Fruit fly (Drosophila melanogaster) whole organism, embryonic: ENCODE results near the gene CG42809.

Experiments used
- BtbVII ChIP-seq: fragments of 200-800 bp; sonication (Bioruptor generic); optimal IDR thresholded peaks from 3 replicates; lab custom pipeline; 2017; ENCODE audit warnings: missing biosample characterization, mild to moderate bottlenecking, missing genetic modification characterization
- CG10147 ChIP-seq: fragments of 200-800 bp; sonication (Bioruptor generic); optimal IDR thresholded peaks from 2 replicates; lab custom pipeline; 2019; ENCODE audit warnings: missing biosample characterization, mild to moderate bottlenecking, missing genetic modification characterization, moderate library complexity
- CG10565 ChIP-seq: fragments of 200-800 bp; sonication (Bioruptor generic); optimal IDR thresholded peaks from 3 replicates; lab custom pipeline; 2016; ENCODE audit warnings: missing biosample characterization, mild to moderate bottlenecking, missing genetic modification characterization
- CG10979 ChIP-seq: fragments of 200-800 bp; sonication (Bioruptor generic); optimal IDR thresholded peaks from 2 replicates; lab custom pipeline; 2018; ENCODE audit warnings: missing biosample characterization, mild to moderate bottlenecking, missing genetic modification characterization, moderate library complexity
- CG11398 ChIP-seq: fragments of 200-800 bp; sonication (Bioruptor generic); optimal IDR thresholded peaks from 2 replicates; lab custom pipeline; 2016; ENCODE audit warnings: missing biosample characterization, missing genetic modification characterization
- CG12071 ChIP-seq: fragments of 200-800 bp; sonication (Bioruptor generic); optimal IDR thresholded peaks from 3 replicates; lab custom pipeline; 2018; ENCODE audit warnings: missing biosample characterization, mild to moderate bottlenecking, missing genetic modification characterization
- CG12391 ChIP-seq: fragments of 200-800 bp; sonication (Bioruptor generic); optimal IDR thresholded peaks from 3 replicates; lab custom pipeline; 2018; ENCODE audit warnings: missing biosample characterization, mild to moderate bottlenecking, missing genetic modification characterization, moderate library complexity
- CG13123 ChIP-seq: fragments of 200-800 bp; sonication (Bioruptor generic); optimal IDR thresholded peaks from 2 replicates; lab custom pipeline; 2016; ENCODE audit warnings: missing biosample characterization, missing genetic modification characterization
- CG1529 ChIP-seq: fragments of 200-800 bp; sonication (Bioruptor generic); optimal IDR thresholded peaks from 3 replicates; lab custom pipeline; 2018; ENCODE audit warnings: missing biosample characterization, missing genetic modification characterization
- CG15479 ChIP-seq: fragments of 200-800 bp; sonication (Bioruptor generic); optimal IDR thresholded peaks from 3 replicates; lab custom pipeline; 2019; ENCODE audit warnings: missing biosample characterization, mild to moderate bottlenecking, missing genetic modification characterization, moderate library complexity
- CG15696 ChIP-seq: fragments of 200-800 bp; sonication (Bioruptor generic); optimal IDR thresholded peaks from 2 replicates; lab custom pipeline; 2019; ENCODE audit warnings: missing biosample characterization, mild to moderate bottlenecking, missing genetic modification characterization, moderate library complexity
- CG2120 ChIP-seq: fragments of 200-800 bp; sonication (Bioruptor generic); optimal IDR thresholded peaks from 3 replicates; lab custom pipeline; 2016; ENCODE audit warnings: missing biosample characterization, missing genetic modification characterization
- CG2889 ChIP-seq: fragments of 200-800 bp; sonication (Bioruptor generic); IDR thresholded peaks from 3 replicates; pipeline ENCODE4 v1.3.6; 2022; ENCODE audit warnings: missing biosample characterization, missing genetic modification characterization
- CG4707 ChIP-seq: fragments of 200-800 bp; sonication (Bioruptor generic); optimal IDR thresholded peaks from 2 replicates; lab custom pipeline; 2018; ENCODE audit warnings: missing biosample characterization, mild to moderate bottlenecking, missing genetic modification characterization, moderate library complexity
- CG7839 ChIP-seq: fragments of 200-800 bp; sonication (Bioruptor generic); optimal IDR thresholded peaks from 3 replicates; lab custom pipeline; 2018; ENCODE audit warnings: missing biosample characterization, mild to moderate bottlenecking, missing genetic modification characterization, moderate library complexity
- CG8359 ChIP-seq: fragments of 200-800 bp; sonication (Bioruptor generic); optimal IDR thresholded peaks from 2 replicates; lab custom pipeline; 2017; ENCODE audit warnings: missing biosample characterization, mild to moderate bottlenecking, missing genetic modification characterization, borderline replicate concordance
- CG8478 ChIP-seq: fragments of >200 bp; optimal IDR thresholded peaks from 2 replicates; lab custom pipeline; 2018
- CG9797 ChIP-seq: fragments of 200-800 bp; sonication (Bioruptor generic); optimal IDR thresholded peaks from 3 replicates; lab custom pipeline; 2018; ENCODE audit warnings: missing biosample characterization, mild to moderate bottlenecking, missing genetic modification characterization
- CG9817 ChIP-seq: fragments of 200-800 bp; sonication (Bioruptor generic); optimal IDR thresholded peaks from 2 replicates; lab custom pipeline; 2018; ENCODE audit warnings: missing biosample characterization, mild to moderate bottlenecking, missing genetic modification characterization, moderate library complexity
- HmgZ ChIP-seq: fragments of 200-800 bp; sonication (Bioruptor generic); optimal IDR thresholded peaks from 2 replicates; lab custom pipeline; 2018; ENCODE audit warnings: missing biosample characterization, mild to moderate bottlenecking, missing genetic modification characterization
- Hmx ChIP-seq: fragments of 200-800 bp; sonication (Bioruptor generic); optimal IDR thresholded peaks from 2 replicates; lab custom pipeline; 2016; ENCODE audit warnings: missing biosample characterization, missing genetic modification characterization
- Lhr ChIP-seq: fragments of 200-800 bp; sonication (Bioruptor generic); optimal IDR thresholded peaks from 3 replicates; lab custom pipeline; 2017; ENCODE audit warnings: mild to moderate bottlenecking, missing biosample characterization, missing genetic modification reagents, missing genetic modification characterization
- Neu2 ChIP-seq: fragments of 200-800 bp; sonication (Bioruptor generic); optimal IDR thresholded peaks from 3 replicates; lab custom pipeline; 2016; ENCODE audit warnings: missing biosample characterization, missing genetic modification characterization, borderline replicate concordance
- Optix ChIP-seq: fragments of 200-800 bp; sonication (Bioruptor generic); IDR thresholded peaks from 3 replicates; pipeline ENCODE4 v1.3.6; 2022; ENCODE audit warnings: missing biosample characterization, missing genetic modification characterization
- Sin3A ChIP-seq: fragments of >200 bp; optimal IDR thresholded peaks from 2 replicates; lab custom pipeline; 2018
- Six4 ChIP-seq: fragments of 200-800 bp; sonication (Bioruptor generic); optimal IDR thresholded peaks from 2 replicates; lab custom pipeline; 2016; ENCODE audit warnings: missing biosample characterization, missing genetic modification characterization
- abd-A ChIP-seq: fragments of 200-800 bp; sonication (Bioruptor generic); optimal IDR thresholded peaks from 3 replicates; lab custom pipeline; 2019; ENCODE audit warnings: missing biosample characterization, mild to moderate bottlenecking, missing genetic modification characterization, moderate library complexity
- aop ChIP-seq: fragments of 200-800 bp; sonication (Bioruptor generic); IDR thresholded peaks from 2 replicates; pipeline ENCODE4 v1.3.6; 2022; ENCODE audit warnings: missing biosample characterization, missing genetic modification characterization
- ase ChIP-seq: fragments of 200-800 bp; sonication (Bioruptor generic); IDR thresholded peaks from 3 replicates; pipeline ENCODE4 v1.3.6; 2022; ENCODE audit warnings: missing biosample characterization, missing genetic modification characterization
- bbx ChIP-seq: fragments of 200-800 bp; sonication (Bioruptor generic); IDR thresholded peaks from 2 replicates; pipeline ENCODE4 v1.3.6; 2022; ENCODE audit warnings: missing biosample characterization, missing genetic modification characterization; ENCODE audit not compliant: partially characterized antibody
- bsh ChIP-seq, 2 experiments: fragments of 200-800 bp; sonication (Bioruptor generic); optimal IDR thresholded peaks; 2 replicates each; lab custom pipeline; 2017 to 2018; ENCODE audit warnings: mild to moderate bottlenecking in 2 of 2, missing biosample characterization in 2 of 2, missing genetic modification characterization in 2 of 2, moderate library complexity in 1 of 2
- caup ChIP-seq: fragments of 200-800 bp; sonication (Bioruptor generic); optimal IDR thresholded peaks from 3 replicates; lab custom pipeline; 2017; ENCODE audit warnings: missing biosample characterization, mild to moderate bottlenecking, missing genetic modification characterization, moderate library complexity; ENCODE audit not compliant: severe bottlenecking
- crp ChIP-seq, 2 experiments: fragments of 200-800 bp; sonication (Bioruptor generic); optimal IDR thresholded peaks; 2 replicates in 1 of 2; 3 replicates in 1 of 2; lab custom pipeline; 2017; ENCODE audit warnings: missing biosample characterization in 2 of 2, missing genetic modification characterization in 2 of 2, mild to moderate bottlenecking in 1 of 2, moderate library complexity in 1 of 2
- cwo ChIP-seq: fragments of 200-800 bp; sonication (Bioruptor generic); optimal IDR thresholded peaks from 3 replicates; lab custom pipeline; 2017; ENCODE audit warnings: missing biosample characterization, missing genetic modification characterization, mild to moderate bottlenecking, moderate library complexity, missing genetic modification reagents
- danr ChIP-seq: fragments of 200-800 bp; sonication (Bioruptor generic); IDR thresholded peaks from 2 replicates; pipeline ENCODE4 v1.3.6; 2022; ENCODE audit warnings: missing biosample characterization, missing genetic modification characterization
- dpn ChIP-seq, 2 experiments: fragments of 200-800 bp; sonication (Bioruptor generic); optimal IDR thresholded peaks; 3 replicates each; lab custom pipeline; 2016; ENCODE audit warnings: missing biosample characterization in 2 of 2, missing genetic modification characterization in 2 of 2
- ems ChIP-seq: fragments of 200-800 bp; sonication (Bioruptor generic); optimal IDR thresholded peaks from 3 replicates; lab custom pipeline; 2016; ENCODE audit warnings: missing biosample characterization, missing genetic modification characterization
- fd102C ChIP-seq: fragments of 200-800 bp; sonication (Bioruptor generic); optimal IDR thresholded peaks from 2 replicates; lab custom pipeline; 2018; ENCODE audit warnings: missing biosample characterization, mild to moderate bottlenecking, missing genetic modification characterization, moderate library complexity
- fu2 ChIP-seq: fragments of 200-800 bp; sonication (Bioruptor generic); optimal IDR thresholded peaks from 2 replicates; lab custom pipeline; 2016; ENCODE audit warnings: missing biosample characterization, missing genetic modification characterization
- gem ChIP-seq: fragments of 200-800 bp; sonication (Bioruptor generic); optimal IDR thresholded peaks from 2 replicates; lab custom pipeline; 2019; ENCODE audit warnings: missing biosample characterization, mild to moderate bottlenecking, missing genetic modification characterization, moderate library complexity
- gro ChIP-seq: fragments of 200-800 bp; sonication (Bioruptor generic); optimal IDR thresholded peaks from 2 replicates; lab custom pipeline; 2016; ENCODE audit warnings: missing biosample characterization, missing genetic modification characterization
- ken ChIP-seq: fragments of 200-800 bp; sonication (Bioruptor generic); IDR thresholded peaks from 3 replicates; pipeline ENCODE4 v1.3.6; 2022; ENCODE audit warnings: missing biosample characterization, missing genetic modification characterization
- klu ChIP-seq: fragments of 200-800 bp; sonication (Bioruptor generic); IDR thresholded peaks from 2 replicates; pipeline ENCODE4 v1.3.6; 2022; ENCODE audit warnings: missing biosample characterization, missing genetic modification characterization
- luna ChIP-seq: fragments of 200-800 bp; sonication (Bioruptor generic); optimal IDR thresholded peaks from 2 replicates; lab custom pipeline; 2016; ENCODE audit warnings: missing biosample characterization, missing genetic modification characterization
- maf-S ChIP-seq: fragments of 200-800 bp; sonication (Bioruptor generic); optimal IDR thresholded peaks from 2 replicates; lab custom pipeline; 2016; ENCODE audit warnings: missing biosample characterization, missing genetic modification characterization
- mam ChIP-seq: fragments of 200-800 bp; sonication (Bioruptor generic); optimal IDR thresholded peaks from 3 replicates; lab custom pipeline; 2016; ENCODE audit warnings: missing biosample characterization, missing genetic modification characterization
- nerfin-1 ChIP-seq: fragments of 200-800 bp; sonication (Bioruptor generic); optimal IDR thresholded peaks from 3 replicates; lab custom pipeline; 2019; ENCODE audit warnings: missing biosample characterization, mild to moderate bottlenecking, missing genetic modification characterization, moderate library complexity
- slp2 ChIP-seq: fragments of 200-800 bp; sonication (Bioruptor generic); optimal IDR thresholded peaks from 2 replicates; lab custom pipeline; 2016; ENCODE audit warnings: missing biosample characterization, missing genetic modification characterization

Gene CG42809

dm6 chr2L:13460911-13461866 lies 3.9 kb downstream of the CG42809 start, which contains the start of gene CG46308 (continued):
- TF ChIP-seq CG2889 (GFP tag; lab: Robert Waterston, UW) = no peak
- TF ChIP-seq gro (GFP tag; lab: Kevin White, UChicago) = peak; percentile 0
- peak; percentile 57 for TF ChIP-seq CG7839 (tag; lab: Kevin White, UChicago)
- no peak for TF ChIP-seq Lhr (GFP tag; lab: Kevin White, UChicago)
- TF ChIP-seq luna = no peak
- TF ChIP-seq Neu2 (GFP tag; lab: Kevin White, UChicago) = no peak
- TF ChIP-seq CG11398 (GFP tag; lab: Kevin White, UChicago) = no peak
- TF ChIP-seq HmgZ = no peak
- no peak for TF ChIP-seq Sin3A (lab: Kevin White, UChicago)
- no peak for TF ChIP-seq CG12391 (tag; lab: Kevin White, UChicago)
- peak; percentile 59 for TF ChIP-seq CG10147 (GFP tag; lab: Kevin White, UChicago)
- TF ChIP-seq ems (GFP tag; lab: Kevin White, UChicago) = no peak
- peak; percentile 16 for TF ChIP-seq CG9817 (tag; lab: Kevin White, UChicago)
- TF ChIP-seq slp2 (GFP tag; lab: Kevin White, UChicago) = peak; percentile 5
- no peak for TF ChIP-seq CG1529
- TF ChIP-seq mam (GFP tag; lab: Kevin White, UChicago) = peak; percentile 23
- TF ChIP-seq CG2120 (GFP tag; lab: Kevin White, UChicago) = peak; percentile 73
- TF ChIP-seq cwo (GFP tag; lab: Kevin White, UChicago) = peak; percentile 38
- no peak for TF ChIP-seq CG15479
- TF ChIP-seq CG8478 = no peak
- no peak for TF ChIP-seq CG15696 (tag; lab: Kevin White, UChicago)
- TF ChIP-seq klu (GFP tag; lab: Robert Waterston, UW) = no peak
- TF ChIP-seq fd102C = no peak
- TF ChIP-seq nerfin-1 (tag; lab: Kevin White, UChicago) = no peak
- TF ChIP-seq abd-A = no peak
- no peak for TF ChIP-seq Six4 (GFP tag; lab: Kevin White, UChicago)
- TF ChIP-seq CG13123 (GFP tag; lab: Kevin White, UChicago) = no peak
- TF ChIP-seq CG12071 (GFP tag; lab: Kevin White, UChicago) = no peak
- TF ChIP-seq caup (GFP tag; lab: Kevin White, UChicago) = peak; percentile 53
- no peak for TF ChIP-seq Hmx (GFP tag; lab: Kevin White, UChicago)
- no peak for TF ChIP-seq bbx (GFP tag; lab: Robert Waterston, UW)
- TF ChIP-seq Optix = no peak
- no peak for TF ChIP-seq ase (GFP tag; lab: Robert Waterston, UW)
- TF ChIP-seq CG8359 (GFP tag; lab: Kevin White, UChicago) = no peak
- TF ChIP-seq aop (GFP tag; lab: Robert Waterston, UW) = no peak
- peak; percentile 8 for TF ChIP-seq maf-S
- peak; percentile 52 for TF ChIP-seq gem (tag; lab: Kevin White, UChicago)
- no peak for TF ChIP-seq ken
- no peak for TF ChIP-seq bsh (GFP tag; optimal IDR thresholded peaks at IDR 0.05; lab: Kevin White, UChicago)
- no peak for TF ChIP-seq fu2 (GFP tag; lab: Kevin White, UChicago)
- no peak for TF ChIP-seq CG10979 (tag; lab: Kevin White, UChicago)
- peak in 1 of 2 experiments; percentile 56 for TF ChIP-seq crp (GFP tag; optimal IDR thresholded peaks at IDR 0.05; lab: Kevin White, UChicago)
- TF ChIP-seq danr (GFP tag; lab: Robert Waterston, UW) = no peak
- TF ChIP-seq CG9797 (GFP tag; lab: Kevin White, UChicago) = no peak
- peak; percentile 14 to 28 for TF ChIP-seq dpn (GFP tag; optimal IDR thresholded peaks at IDR 0.05; lab: Kevin White, UChicago)
- TF ChIP-seq BtbVII (GFP tag; lab: Kevin White, UChicago) = peak; percentile 8
- no peak for TF ChIP-seq CG10565 (GFP tag; lab: Kevin White, UChicago)
- TF ChIP-seq CG4707 (GFP tag; lab: Kevin White, UChicago) = no peak
